Worm (Caenorhabditis elegans) whole organism, L4 larva: ENCODE measurements around the gene ZK355.2.

Experiments
- F10B5.3 ChIP-seq: sonication (generic microtip); optimal IDR thresholded peaks from 2 replicates; lab custom pipeline; 2016; ENCODE audit warnings: mild to moderate bottlenecking, missing genetic modification characterization, missing compliant biosample characterization
- F49E8.2 ChIP-seq: sonication (generic microtip); optimal IDR thresholded peaks from 2 replicates; lab custom pipeline; 2016; ENCODE audit warnings: missing compliant biosample characterization, mild to moderate bottlenecking, missing genetic modification characterization, borderline replicate concordance
- T20F7.1 ChIP-seq: fragments of 200-800 bp; sonication (Bioruptor generic); optimal IDR thresholded peaks from 2 replicates; lab custom pipeline; 2018; ENCODE audit warnings: mild to moderate bottlenecking, missing genetic modification characterization, missing compliant biosample characterization
- T26A8.4 ChIP-seq: fragments of 200-800 bp; sonication (Bioruptor generic); IDR thresholded peaks from 2 replicates; pipeline ENCODE4 v1.3.6; 2022; ENCODE audit warnings: missing genetic modification characterization, missing compliant biosample characterization
- Y5F2A.4 ChIP-seq: fragments of 200-800 bp; sonication (Bioruptor generic); optimal IDR thresholded peaks from 2 replicates; lab custom pipeline; 2018; ENCODE audit warnings: mild to moderate bottlenecking, missing genetic modification characterization, missing compliant biosample characterization
- aha-1 ChIP-seq: fragments of 150-350 bp; peaks from one replicate; lab custom pipeline; 2014; ENCODE audit warnings: missing biosample characterization, missing genetic modification characterization
- aly-2 ChIP-seq: sonication (generic microtip); optimal IDR thresholded peaks from 2 replicates; lab custom pipeline; 2018; ENCODE audit warnings: missing biosample characterization, missing genetic modification characterization
- ama-1 ChIP-seq: fragments of 150-350 bp; optimal IDR thresholded peaks from 2 replicates; lab custom pipeline; 2014; ENCODE audit warnings: inconsistent platforms, mixed read lengths
- ceh-28 ChIP-seq: fragments of 150-350 bp; optimal IDR thresholded peaks from 2 replicates; lab custom pipeline; 2014; ENCODE audit warnings: missing biosample characterization, missing genetic modification reagents, missing genetic modification characterization
- ceh-82 ChIP-seq: sonication (generic microtip); optimal IDR thresholded peaks from 2 replicates; lab custom pipeline; 2017; ENCODE audit warnings: missing biosample characterization, missing genetic modification characterization
- dmd-6 ChIP-seq: fragments of 200-800 bp; sonication (Bioruptor generic); IDR thresholded peaks from 2 replicates; pipeline ENCODE4 v1.3.6; 2022; ENCODE audit warnings: missing genetic modification reagents, missing genetic modification characterization, missing compliant biosample characterization
- dpl-1 ChIP-seq: fragments of 150-350 bp; optimal IDR thresholded peaks from 2 replicates; lab custom pipeline; 2014; ENCODE audit warnings: missing biosample characterization, missing genetic modification reagents, missing genetic modification characterization
- duxl-1 ChIP-seq: sonication (generic microtip); optimal IDR thresholded peaks from 2 replicates; lab custom pipeline; 2016; ENCODE audit warnings: mild to moderate bottlenecking, missing genetic modification characterization, moderate library complexity, missing compliant biosample characterization; ENCODE audit not compliant: poor library complexity
- dve-1 ChIP-seq: sonication (generic microtip); optimal IDR thresholded peaks from 2 replicates; lab custom pipeline; 2017; ENCODE audit warnings: antibody characterized with exemption, mild to moderate bottlenecking, missing genetic modification characterization, missing compliant biosample characterization; ENCODE audit not compliant: insufficient read depth
- egl-27 ChIP-seq: sonication (generic microtip); optimal IDR thresholded peaks from 3 replicates; lab custom pipeline; 2017; ENCODE audit warnings: missing biosample characterization, missing genetic modification reagents, missing genetic modification characterization
- fkh-10 ChIP-seq: fragments of 150-350 bp; optimal IDR thresholded peaks from 2 replicates; lab custom pipeline; 2014; ENCODE audit warnings: missing biosample characterization, missing genetic modification reagents, missing genetic modification characterization
- fos-1 ChIP-seq: fragments of 150-350 bp; optimal IDR thresholded peaks from 2 replicates; lab custom pipeline; 2014; ENCODE audit warnings: missing biosample characterization, missing genetic modification characterization
- hif-1 ChIP-seq, 2 experiments: sonication (generic microtip); optimal IDR thresholded peaks; 2 replicates each; lab custom pipeline; 2016 to 2017; ENCODE audit warnings: missing compliant biosample characterization in 2 of 2, missing genetic modification characterization in 2 of 2, missing genetic modification reagents in 2 of 2, missing genotype in 2 of 2, mild to moderate bottlenecking in 1 of 2
- hlh-11 ChIP-seq: fragments of 200-800 bp; sonication (Bioruptor generic); optimal IDR thresholded peaks from 2 replicates; lab custom pipeline; 2018; ENCODE audit warnings: mild to moderate bottlenecking, missing genetic modification characterization, missing compliant biosample characterization
- lin-1 ChIP-seq: fragments of 200-800 bp; sonication (Bioruptor generic); IDR thresholded peaks from 2 replicates; pipeline ENCODE4 v1.3.6; 2022; ENCODE audit warnings: missing genetic modification reagents, missing genetic modification characterization, missing compliant biosample characterization
- lin-13 ChIP-seq: fragments of 150-350 bp; optimal IDR thresholded peaks from 2 replicates; lab custom pipeline; 2014; ENCODE audit warnings: missing biosample characterization, missing genetic modification reagents, missing genetic modification characterization
- lin-29 ChIP-seq: fragments of 200-800 bp; sonication (Bioruptor generic); IDR thresholded peaks from 2 replicates; pipeline ENCODE4 v1.3.6; 2022; ENCODE audit warnings: missing genetic modification reagents, missing genetic modification characterization, missing compliant biosample characterization
- lin-38 ChIP-seq: fragments of 200-800 bp; sonication (Bioruptor generic); IDR thresholded peaks from 2 replicates; pipeline ENCODE4 v1.3.6; 2022; ENCODE audit warnings: missing genetic modification reagents, missing genetic modification characterization, missing compliant biosample characterization
- lin-39 ChIP-seq: fragments of 150-350 bp; optimal IDR thresholded peaks from 2 replicates; lab custom pipeline; 2014; ENCODE audit warnings: missing biosample characterization, missing genetic modification reagents, missing genetic modification characterization
- mdt-29 ChIP-seq: fragments of 200-800 bp; sonication (Bioruptor generic); IDR thresholded peaks from 2 replicates; pipeline ENCODE4 v1.3.6; 2022; ENCODE audit warnings: missing genetic modification reagents, missing genetic modification characterization, missing compliant biosample characterization
- mes-2 ChIP-seq: sonication (generic microtip); optimal IDR thresholded peaks from 2 replicates; lab custom pipeline; 2016; ENCODE audit warnings: missing genotype, mild to moderate bottlenecking, missing genetic modification characterization, missing compliant biosample characterization; ENCODE audit not compliant: poor library complexity, severe bottlenecking
- mxl-3 ChIP-seq: fragments of 200-800 bp; sonication (Bioruptor generic); optimal IDR thresholded peaks from 2 replicates; lab custom pipeline; 2018; ENCODE audit warnings: mild to moderate bottlenecking, missing genetic modification characterization, missing compliant biosample characterization
- nhr-111 ChIP-seq: fragments of 200-800 bp; sonication (Bioruptor generic); optimal IDR thresholded peaks from 2 replicates; lab custom pipeline; 2018; ENCODE audit warnings: mild to moderate bottlenecking, missing genetic modification characterization, missing compliant biosample characterization
- nhr-42 ChIP-seq: fragments of 200-800 bp; sonication (Bioruptor generic); IDR thresholded peaks from 2 replicates; pipeline ENCODE4 v1.3.6; 2022; ENCODE audit warnings: missing genetic modification characterization, missing compliant biosample characterization
- nhr-48 ChIP-seq: sonication (generic microtip); optimal IDR thresholded peaks from 2 replicates; lab custom pipeline; 2016; ENCODE audit warnings: mild to moderate bottlenecking, missing genetic modification characterization, missing compliant biosample characterization
- pha-4 ChIP-seq, 2 experiments: fragments of 150-350 bp in 1 of 2; fragments of 200-800 bp in 1 of 2; sonication (Bioruptor generic) in 1 of 2; IDR thresholded peaks in 1 of 2; optimal IDR thresholded peaks in 1 of 2; 2 replicates each; pipeline versions ENCODE4 v1.3.6 to Lab custom; 2014 to 2022; ENCODE audit warnings: missing genetic modification characterization in 2 of 2, missing genetic modification reagents in 2 of 2, missing biosample characterization in 1 of 2, missing compliant biosample characterization in 1 of 2
- php-3 ChIP-seq: fragments of 200-800 bp; sonication (Bioruptor generic); IDR thresholded peaks from 2 replicates; pipeline ENCODE4 v1.3.6; 2022; ENCODE audit warnings: missing genetic modification reagents, missing genetic modification characterization, missing compliant biosample characterization
- rbr-2 ChIP-seq: sonication (generic microtip); optimal IDR thresholded peaks from 2 replicates; lab custom pipeline; 2016; ENCODE audit warnings: missing genotype, missing genetic modification characterization, missing compliant biosample characterization
- sdz-12 ChIP-seq: fragments of 200-800 bp; sonication (Bioruptor generic); optimal IDR thresholded peaks from 2 replicates; lab custom pipeline; 2018; ENCODE audit warnings: mild to moderate bottlenecking, missing genetic modification characterization, missing compliant biosample characterization
- set-16 ChIP-seq: fragments of 200-800 bp; sonication (Bioruptor generic); IDR thresholded peaks from 2 replicates; pipeline ENCODE4 v1.3.6; 2022; ENCODE audit warnings: missing genetic modification reagents, missing genetic modification characterization, missing compliant biosample characterization
- spr-3 ChIP-seq: fragments of 200-800 bp; sonication (Bioruptor generic); optimal IDR thresholded peaks from 2 replicates; lab custom pipeline; 2018; ENCODE audit warnings: mild to moderate bottlenecking, missing genetic modification characterization, missing compliant biosample characterization
- tag-97 ChIP-seq: fragments of 200-800 bp; sonication (Bioruptor generic); IDR thresholded peaks from 2 replicates; pipeline ENCODE4 v1.3.6; 2022; ENCODE audit warnings: missing genetic modification characterization, missing compliant biosample characterization
- tra-1 ChIP-seq: fragments of 200-800 bp; sonication (Bioruptor generic); IDR thresholded peaks from 2 replicates; pipeline ENCODE4 v1.3.6; 2022; ENCODE audit warnings: missing genetic modification reagents, missing genetic modification characterization, missing compliant biosample characterization
- unc-130 ChIP-seq: sonication (generic microtip); optimal IDR thresholded peaks from 2 replicates; lab custom pipeline; 2016; ENCODE audit warnings: missing genetic modification reagents, missing genetic modification characterization, missing compliant biosample characterization
- unc-62 ChIP-seq, 3 experiments: fragments of 150-350 bp in 1 of 3; sonication (generic microtip); optimal IDR thresholded peaks in 2 of 3; peaks in 1 of 3; 1 replicate in 1 of 3; 2 replicates in 2 of 3; lab custom pipeline; 2014 to 2017; ENCODE audit warnings: missing biosample characterization in 3 of 3, missing genetic modification characterization in 3 of 3, missing genetic modification reagents in 3 of 3, missing genotype in 1 of 3
- ztf-11 ChIP-seq: fragments of 150-350 bp; optimal IDR thresholded peaks from 2 replicates; lab custom pipeline; 2014; ENCODE audit warnings: missing biosample characterization, missing genetic modification characterization

The ZK355.2 gene

DNA sequence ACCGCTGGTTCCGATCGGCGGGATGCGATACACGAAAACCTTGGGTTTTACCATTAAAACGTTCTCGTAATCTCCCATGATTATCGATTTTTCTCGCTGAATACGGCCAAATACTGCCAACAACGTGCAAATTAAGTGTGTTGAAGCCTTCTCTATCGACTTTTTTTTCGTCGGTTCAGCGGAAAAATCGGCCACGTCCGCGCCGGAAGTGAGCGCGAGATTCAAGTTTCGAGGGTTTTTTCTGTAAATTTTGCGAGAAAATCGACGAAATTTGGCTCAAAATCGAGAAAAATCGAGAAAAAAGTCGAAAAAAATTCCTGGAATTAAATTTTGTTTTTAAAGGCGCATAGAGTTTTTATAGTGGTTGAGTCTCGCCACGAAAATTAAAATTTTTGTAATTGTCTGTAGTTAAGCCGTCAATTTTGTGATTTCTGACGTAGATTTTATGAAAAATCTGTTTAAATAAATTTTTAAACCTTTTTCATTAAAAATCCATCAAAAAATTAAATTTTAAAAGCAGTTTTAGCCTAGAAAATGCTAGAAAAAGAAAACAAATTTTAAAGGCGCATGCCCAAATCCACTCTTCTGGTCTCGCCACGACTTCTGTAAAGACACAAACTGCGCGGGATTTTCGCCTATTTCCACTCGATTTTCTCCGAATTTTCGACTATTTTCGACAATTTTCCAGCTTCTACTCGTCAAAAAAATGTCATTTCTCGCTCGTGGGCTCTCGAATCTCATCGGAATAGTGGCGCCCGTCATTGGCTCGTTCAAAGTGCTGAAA lies 4.5 kb upstream of the ZK355.2 start, which contains the start of the genes ncap-1 and Y110A2AR.1:
Gene ncap-1, minus strand, starts transcription at position 241 of the 784 bp plus-strand sequence.
Gene Y110A2AR.1, plus strand, starts transcription at position 637 of the 784 bp plus-strand sequence.
- TF ChIP-seq F49E8.2 (tag; lab: Kevin White, UChicago) (peak; percentile 85), dpl-1 (GFP tag; lab: Kevin White, UChicago) (peak; percentile 65), mes-2 (tag; lab: Kevin White, UChicago) (peak; percentile 78), aha-1 (tag; lab: Kevin White, UChicago) (peak; percentile 62), hif-1 (tag; optimal IDR thresholded peaks at IDR 0.05; lab: Kevin White, UChicago) (peak in 1 of 2 experiments; percentile 26), unc-130 (peak; percentile 55), unc-62 (GFP tag; optimal IDR thresholded peaks at IDR 0.05 in 1 of 2; lab: Kevin White, UChicago) (peak in 1 of 2 experiments; percentile 18), unc-62 (tag; optimal IDR thresholded peaks at IDR 0.05; lab: Kevin White, UChicago) (no peak), lin-38 (GFP tag; lab: Robert Waterston, UW) (peak; percentile 10; the same call in 1 of the 2 replicates), fkh-10 (GFP tag; lab: Kevin White, UChicago) (no peak), spr-3 (GFP tag; lab: Kevin White, UChicago) (no peak), php-3 (GFP tag; lab: Robert Waterston, UW) (no peak)

DNA sequence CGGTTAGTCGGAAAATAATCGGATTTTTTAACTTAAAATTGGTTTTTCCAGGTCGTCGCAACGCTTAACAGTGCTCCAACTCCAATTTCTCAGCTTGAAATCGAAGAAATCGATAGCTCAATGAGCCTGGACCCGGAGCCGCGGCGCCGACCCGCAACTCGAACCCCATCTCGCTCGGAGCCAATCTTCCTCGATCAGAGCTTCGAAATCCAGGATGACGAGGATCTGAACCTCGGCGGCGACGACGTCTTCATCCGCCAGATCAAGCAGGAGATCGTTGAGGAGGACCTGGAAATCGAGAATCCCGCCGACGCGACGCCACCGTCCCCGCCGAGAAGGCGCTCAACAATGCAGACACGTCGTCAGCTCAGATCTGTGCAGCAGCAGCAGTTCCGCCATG lies 3.5 kb upstream of the ZK355.2 start:
- TF ChIP-seq aha-1 (tag; lab: Kevin White, UChicago) (peak; percentile 7), nhr-111 (GFP tag; lab: Kevin White, UChicago) (no peak), aly-2 (tag; lab: Kevin White, UChicago) (no peak), ceh-28 (no peak), rbr-2 (tag; lab: Kevin White, UChicago) (no peak), fkh-10 (GFP tag; lab: Kevin White, UChicago) (no peak), lin-29 (GFP tag; lab: Robert Waterston, UW) (no peak), ztf-11 (tag; lab: Kevin White, UChicago) (no peak), tag-97 (GFP tag; lab: Robert Waterston, UW) (no peak), nhr-48 (tag; lab: Kevin White, UChicago) (no peak), sdz-12 (GFP tag; lab: Kevin White, UChicago) (no peak), set-16 (peak; percentile 94), php-3 (GFP tag; lab: Robert Waterston, UW) (no peak)

DNA sequence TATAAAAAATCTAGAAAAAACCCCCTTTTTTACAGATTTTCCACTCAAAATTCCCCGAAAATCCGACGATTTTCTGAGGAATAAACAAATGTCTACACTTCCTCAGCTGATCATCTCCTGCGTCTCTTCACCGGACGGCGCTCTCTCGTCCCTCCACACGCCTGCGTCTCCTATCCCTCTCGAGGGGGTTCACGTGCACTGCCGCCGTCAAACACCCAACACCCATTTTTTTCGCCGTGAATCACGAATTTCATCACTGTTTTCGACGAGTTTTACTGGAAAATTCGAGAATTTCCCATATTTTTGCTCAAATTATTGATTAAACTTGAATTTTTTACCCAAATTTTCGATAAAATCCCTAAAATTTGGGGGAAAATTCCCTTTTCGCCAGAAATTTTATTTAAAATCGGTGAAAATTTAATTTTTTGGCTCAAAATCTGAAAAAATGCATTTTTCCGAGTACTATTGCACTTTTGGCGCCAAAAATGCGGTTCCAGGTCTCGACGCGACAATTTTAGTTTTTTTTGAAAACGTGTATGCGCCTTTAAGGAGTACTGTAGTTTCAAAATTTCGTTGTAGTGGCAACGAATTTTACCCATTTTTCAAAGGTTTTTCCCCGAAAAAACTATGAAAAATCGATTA lies 2.8 kb upstream of the ZK355.2 start:
- TF ChIP-seq T20F7.1 (no peak), F49E8.2 (tag; lab: Kevin White, UChicago) (peak; percentile 18), egl-27 (no peak), nhr-42 (GFP tag; lab: Robert Waterston, UW) (no peak), mes-2 (tag; lab: Kevin White, UChicago) (peak; percentile 69), tra-1 (peak; percentile 41; the same call in 1 of the 2 replicates), hlh-11 (tag; lab: Kevin White, UChicago) (peak; percentile 95), lin-39 (tag; lab: Kevin White, UChicago) (no peak), mdt-29 (GFP tag; lab: Robert Waterston, UW) (peak; percentile 83), dve-1 (tag; lab: Kevin White, UChicago) (peak; percentile 59), lin-13 (peak; percentile 30), pha-4 (GFP tag; IDR thresholded peaks at IDR 0.05; lab: Robert Waterston, UW) (peak; percentile 64; the same call in 1 of the 2 replicates), pha-4 (tag; optimal IDR thresholded peaks at IDR 0.05; lab: Kevin White, UChicago) (no peak), ceh-82 (no peak), T26A8.4 (GFP tag; lab: Robert Waterston, UW) (0 out of 2 replicates have a peak, but pooled peaks have one; percentile 11), php-3 (GFP tag; lab: Robert Waterston, UW) (peak; percentile 53), tag-97 (GFP tag; lab: Robert Waterston, UW) (0 out of 2 replicates have a peak, but pooled peaks have one; percentile 15), dmd-6 (GFP tag; lab: Robert Waterston, UW) (peak; percentile 49), ama-1 (lab: Kevin White, UChicago) (peak; percentile 45), F10B5.3 (tag; lab: Kevin White, UChicago) (peak; percentile 18), fkh-10 (GFP tag; lab: Kevin White, UChicago) (peak; percentile 28), lin-1 (GFP tag; lab: Robert Waterston, UW) (peak; percentile 50; the same call in 1 of the 2 replicates), Y5F2A.4 (GFP tag; lab: Kevin White, UChicago) (peak; percentile 37), mxl-3 (GFP tag; lab: Kevin White, UChicago) (peak; percentile 54), duxl-1 (tag; lab: Kevin White, UChicago) (peak; percentile 43), fos-1 (tag; lab: Kevin White, UChicago) (no peak)
